Fruit fly (Drosophila melanogaster) whole organism, embryonic: ENCODE measurements around the gene CG15014.

Source experiments
- CG12659 ChIP-seq: fragments of 200-800 bp; sonication (Bioruptor generic); optimal IDR thresholded peaks from 3 replicates; lab custom pipeline; 2017; ENCODE audit warnings: mild to moderate bottlenecking, missing biosample characterization, missing genetic modification reagents, missing genetic modification characterization
- CG14667 ChIP-seq: fragments of 200-800 bp; sonication (Bioruptor generic); IDR thresholded peaks from 2 replicates; pipeline ENCODE4 v1.3.6; 2022; ENCODE audit warnings: missing biosample characterization, missing genetic modification characterization
- CG14710 ChIP-seq: fragments of 200-800 bp; sonication (Bioruptor generic); optimal IDR thresholded peaks from 3 replicates; lab custom pipeline; 2019; ENCODE audit warnings: missing biosample characterization, mild to moderate bottlenecking, missing genetic modification characterization, moderate library complexity
- CG15514 ChIP-seq: fragments of 200-800 bp; sonication (Bioruptor generic); optimal IDR thresholded peaks from 3 replicates; lab custom pipeline; 2017; ENCODE audit warnings: missing biosample characterization, missing genetic modification characterization, mild to moderate bottlenecking, moderate library complexity, missing genetic modification reagents
- CG17802 ChIP-seq: fragments of 200-800 bp; sonication (Bioruptor generic); optimal IDR thresholded peaks from 2 replicates; lab custom pipeline; 2018; ENCODE audit warnings: missing biosample characterization, mild to moderate bottlenecking, missing genetic modification characterization, moderate library complexity
- CG17912 ChIP-seq: fragments of 200-800 bp; sonication (Bioruptor generic); optimal IDR thresholded peaks from 2 replicates; lab custom pipeline; 2018; ENCODE audit warnings: missing biosample characterization, mild to moderate bottlenecking, missing genetic modification characterization
- CG18476 ChIP-seq: fragments of 200-800 bp; sonication (Bioruptor generic); optimal IDR thresholded peaks from 2 replicates; lab custom pipeline; 2016; ENCODE audit warnings: missing biosample characterization, mild to moderate bottlenecking, missing genetic modification characterization
- CG18599 ChIP-seq: fragments of 200-800 bp; sonication (Bioruptor generic); optimal IDR thresholded peaks from 3 replicates; lab custom pipeline; 2017; ENCODE audit warnings: missing biosample characterization, missing genetic modification characterization, mild to moderate bottlenecking, moderate library complexity, missing genetic modification reagents
- CG18764 ChIP-seq: fragments of 200-800 bp; sonication (Bioruptor generic); optimal IDR thresholded peaks from 3 replicates; lab custom pipeline; 2016; ENCODE audit warnings: missing biosample characterization, missing genetic modification characterization
- CG2120 ChIP-seq: fragments of 200-800 bp; sonication (Bioruptor generic); optimal IDR thresholded peaks from 3 replicates; lab custom pipeline; 2016; ENCODE audit warnings: missing biosample characterization, missing genetic modification characterization
- CG2875 ChIP-seq: fragments of 200-800 bp; sonication (Bioruptor generic); optimal IDR thresholded peaks from 2 replicates; lab custom pipeline; 2017; ENCODE audit warnings: missing biosample characterization, mild to moderate bottlenecking, missing genetic modification characterization, missing genetic modification reagents
- CG31365 ChIP-seq: fragments of 200-800 bp; sonication (Bioruptor generic); optimal IDR thresholded peaks from 2 replicates; lab custom pipeline; 2018; ENCODE audit warnings: missing biosample characterization, mild to moderate bottlenecking, missing genetic modification characterization
- CG3163 ChIP-seq: fragments of 200-800 bp; sonication (Bioruptor generic); optimal IDR thresholded peaks from 3 replicates; lab custom pipeline; 2016; ENCODE audit warnings: missing biosample characterization, missing genetic modification characterization
- CG4730 ChIP-seq: fragments of 200-800 bp; sonication (Bioruptor generic); IDR thresholded peaks from 2 replicates; pipeline ENCODE4 v1.3.6; 2022; ENCODE audit warnings: missing biosample characterization, missing genetic modification characterization
- CG6791 ChIP-seq: fragments of 200-800 bp; sonication (Bioruptor generic); IDR thresholded peaks from 3 replicates; pipeline ENCODE4 v1.3.6; 2022; ENCODE audit warnings: missing biosample characterization, missing genetic modification characterization; ENCODE audit not compliant: partially characterized antibody
- CG7987 ChIP-seq: fragments of 200-800 bp; sonication (Bioruptor generic); optimal IDR thresholded peaks from 2 replicates; lab custom pipeline; 2018; ENCODE audit warnings: missing biosample characterization, mild to moderate bottlenecking, missing genetic modification characterization, moderate library complexity
- CG8089 ChIP-seq: fragments of 200-800 bp; sonication (Bioruptor generic); optimal IDR thresholded peaks from 3 replicates; lab custom pipeline; 2016; ENCODE audit warnings: missing biosample characterization, missing genetic modification characterization
- CG9797 ChIP-seq: fragments of 200-800 bp; sonication (Bioruptor generic); optimal IDR thresholded peaks from 3 replicates; lab custom pipeline; 2018; ENCODE audit warnings: missing biosample characterization, mild to moderate bottlenecking, missing genetic modification characterization
- CTCF ChIP-seq: fragments of 200-800 bp; sonication (Bioruptor generic); optimal IDR thresholded peaks from 2 replicates; lab custom pipeline; 2017; ENCODE audit warnings: missing biosample characterization, mild to moderate bottlenecking, missing genetic modification characterization, moderate library complexity
- CoRest ChIP-seq: fragments of 200-800 bp; sonication (Bioruptor generic); optimal IDR thresholded peaks from 3 replicates; lab custom pipeline; 2018; ENCODE audit warnings: missing biosample characterization, mild to moderate bottlenecking, missing genetic modification characterization, moderate library complexity
- Fer2 ChIP-seq: fragments of 200-800 bp; sonication (Bioruptor generic); optimal IDR thresholded peaks from 2 replicates; lab custom pipeline; 2018; ENCODE audit warnings: missing biosample characterization, mild to moderate bottlenecking, missing genetic modification characterization, moderate library complexity
- Gsc ChIP-seq: fragments of 200-800 bp; sonication (Bioruptor generic); IDR thresholded peaks from 2 replicates; pipeline ENCODE4 v1.3.6; 2022; ENCODE audit warnings: missing biosample characterization, missing genetic modification characterization
- HLH54F ChIP-seq: fragments of 200-800 bp; sonication (Bioruptor generic); optimal IDR thresholded peaks from 3 replicates; lab custom pipeline; 2016; ENCODE audit warnings: missing biosample characterization, missing genetic modification characterization
- Hr3 ChIP-seq: fragments of 200-800 bp; sonication (Bioruptor generic); optimal IDR thresholded peaks from 3 replicates; lab custom pipeline; 2016; ENCODE audit warnings: missing biosample characterization, missing genetic modification characterization
- Med ChIP-seq: fragments of 200-800 bp; sonication (Bioruptor generic); peaks from one replicate; lab custom pipeline; 2016; ENCODE audit warnings: missing biosample characterization, missing genetic modification characterization, mild to moderate bottlenecking, inconsistent platforms, moderate library complexity
- Neu2 ChIP-seq: fragments of 200-800 bp; sonication (Bioruptor generic); optimal IDR thresholded peaks from 3 replicates; lab custom pipeline; 2016; ENCODE audit warnings: missing biosample characterization, missing genetic modification characterization, borderline replicate concordance
- PHDP ChIP-seq: fragments of 200-800 bp; sonication (Bioruptor generic); optimal IDR thresholded peaks from 3 replicates; lab custom pipeline; 2018; ENCODE audit warnings: missing biosample characterization, mild to moderate bottlenecking, missing genetic modification characterization, moderate library complexity
- Poxn ChIP-seq: fragments of 200-800 bp; sonication (Bioruptor generic); IDR thresholded peaks from 2 replicates; pipeline ENCODE4 v1.3.6; 2022; ENCODE audit warnings: missing biosample characterization, missing genetic modification characterization
- Sry-β ChIP-seq: fragments of 200-800 bp; sonication (Bioruptor generic); optimal IDR thresholded peaks from 2 replicates; lab custom pipeline; 2018; ENCODE audit warnings: missing biosample characterization, mild to moderate bottlenecking, missing genetic modification characterization, moderate library complexity
- ab ChIP-seq: fragments of 200-800 bp; sonication (Bioruptor generic); optimal IDR thresholded peaks from 2 replicates; lab custom pipeline; 2016; ENCODE audit warnings: missing biosample characterization, missing genetic modification characterization
- ara ChIP-seq: fragments of 200-800 bp; sonication (Bioruptor generic); IDR thresholded peaks from 2 replicates; pipeline ENCODE4 v1.3.6; 2022; ENCODE audit warnings: missing biosample characterization, missing genetic modification characterization
- bab2 ChIP-seq: fragments of 200-800 bp; sonication (Bioruptor generic); optimal IDR thresholded peaks from 2 replicates; lab custom pipeline; 2016; ENCODE audit warnings: missing biosample characterization, missing genetic modification characterization
- cad ChIP-seq: fragments of >200 bp; optimal IDR thresholded peaks from 2 replicates; lab custom pipeline; 2017; ENCODE audit warnings: missing biosample characterization, missing genetic modification characterization
- chif ChIP-seq, 2 experiments: fragments of 200-800 bp; sonication (Bioruptor generic); optimal IDR thresholded peaks; 3 replicates each; lab custom pipeline; 2016; ENCODE audit warnings: missing biosample characterization in 2 of 2, missing genetic modification characterization in 2 of 2
- cwo ChIP-seq: fragments of 200-800 bp; sonication (Bioruptor generic); optimal IDR thresholded peaks from 3 replicates; lab custom pipeline; 2017; ENCODE audit warnings: missing biosample characterization, missing genetic modification characterization, mild to moderate bottlenecking, moderate library complexity, missing genetic modification reagents
- danr ChIP-seq: fragments of 200-800 bp; sonication (Bioruptor generic); IDR thresholded peaks from 2 replicates; pipeline ENCODE4 v1.3.6; 2022; ENCODE audit warnings: missing biosample characterization, missing genetic modification characterization
- disco-r ChIP-seq: fragments of 200-800 bp; sonication (Bioruptor generic); optimal IDR thresholded peaks from 2 replicates; lab custom pipeline; 2016; ENCODE audit warnings: missing biosample characterization, missing genetic modification characterization
- dysf ChIP-seq: fragments of 200-800 bp; sonication (Bioruptor generic); IDR thresholded peaks from 3 replicates; pipeline ENCODE4 v1.3.6; 2022; ENCODE audit warnings: missing biosample characterization, missing genetic modification characterization
- emc ChIP-seq: fragments of 200-800 bp; sonication (Bioruptor generic); optimal IDR thresholded peaks from 2 replicates; lab custom pipeline; 2016; ENCODE audit warnings: missing biosample characterization, missing genetic modification characterization
- ftz-f1 ChIP-seq: fragments of 200-800 bp; sonication (Bioruptor generic); optimal IDR thresholded peaks from 2 replicates; lab custom pipeline; 2016; ENCODE audit warnings: missing biosample characterization, missing genetic modification characterization
- gcm2 ChIP-seq: fragments of 200-800 bp; sonication (Bioruptor generic); optimal IDR thresholded peaks from 2 replicates; lab custom pipeline; 2016; ENCODE audit warnings: missing biosample characterization, missing genetic modification characterization
- hkb ChIP-seq, 2 experiments: fragments of 200-800 bp in 1 of 2; fragments of >200 bp in 1 of 2; sonication (Bioruptor generic) in 1 of 2; IDR thresholded peaks in 1 of 2; optimal IDR thresholded peaks in 1 of 2; 2 replicates each; pipeline versions ENCODE4 v1.3.6 to Lab custom; 2017 to 2022; ENCODE audit warnings: missing biosample characterization in 1 of 2, missing genetic modification characterization in 1 of 2
- jumu ChIP-seq: fragments of 200-800 bp; sonication (Bioruptor generic); optimal IDR thresholded peaks from 3 replicates; lab custom pipeline; 2016; ENCODE audit warnings: missing biosample characterization, missing genetic modification characterization
- nerfin-1 ChIP-seq: fragments of 200-800 bp; sonication (Bioruptor generic); optimal IDR thresholded peaks from 3 replicates; lab custom pipeline; 2019; ENCODE audit warnings: missing biosample characterization, mild to moderate bottlenecking, missing genetic modification characterization, moderate library complexity
- nerfin-2 ChIP-seq: fragments of 200-800 bp; sonication (Bioruptor generic); IDR thresholded peaks from 2 replicates; pipeline ENCODE4 v1.3.6; 2022; ENCODE audit warnings: missing biosample characterization, missing genetic modification characterization; ENCODE audit not compliant: partially characterized antibody
- pzg ChIP-seq: fragments of 200-800 bp; sonication (Bioruptor generic); optimal IDR thresholded peaks from 3 replicates; lab custom pipeline; 2018; ENCODE audit warnings: missing biosample characterization, mild to moderate bottlenecking, missing genetic modification characterization, moderate library complexity
- sens-2 ChIP-seq: fragments of 200-800 bp; sonication (Bioruptor generic); IDR thresholded peaks from 2 replicates; pipeline ENCODE4 v1.3.6; 2022; ENCODE audit warnings: missing biosample characterization, missing genetic modification characterization
- so ChIP-seq: fragments of 200-800 bp; sonication (Bioruptor generic); IDR thresholded peaks from 3 replicates; pipeline ENCODE4 v1.3.6; 2022; ENCODE audit warnings: missing biosample characterization, missing genetic modification characterization
- sqz ChIP-seq: fragments of 200-800 bp; sonication (Bioruptor generic); optimal IDR thresholded peaks from 3 replicates; lab custom pipeline; 2018; ENCODE audit warnings: missing biosample characterization, mild to moderate bottlenecking, missing genetic modification characterization
- stc ChIP-seq: fragments of 200-800 bp; sonication (Bioruptor generic); IDR thresholded peaks from 2 replicates; pipeline ENCODE4 v1.3.6; 2022; ENCODE audit warnings: missing biosample characterization, missing genetic modification characterization
- usp ChIP-seq: fragments of >200 bp; optimal IDR thresholded peaks from 2 replicates; lab custom pipeline; 2017; ENCODE audit warnings: missing biosample characterization, missing genetic modification characterization
- zfh1 ChIP-seq: fragments of 200-800 bp; sonication (Bioruptor generic); IDR thresholded peaks from 3 replicates; pipeline ENCODE4 v1.3.6; 2022; ENCODE audit warnings: missing biosample characterization, missing genetic modification characterization

CG15014 gene

DNA sequence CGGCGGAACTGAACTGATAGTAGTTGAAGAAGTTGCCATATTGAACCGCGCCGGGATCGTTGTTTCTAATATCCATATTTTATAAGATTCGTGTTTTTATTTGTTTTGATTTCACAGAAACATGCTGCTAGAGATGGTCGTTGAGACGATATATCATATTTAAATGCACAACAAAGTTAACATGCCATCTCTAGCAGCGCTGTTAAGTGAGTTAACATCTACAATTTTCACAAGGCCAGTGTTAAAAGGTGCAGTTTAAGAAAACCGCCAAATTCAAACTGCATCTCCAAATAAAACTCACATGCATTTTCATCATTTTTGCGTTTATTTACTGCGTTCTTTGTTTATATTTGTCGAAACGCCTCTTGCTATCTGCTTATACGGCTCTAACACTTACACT lies 45.3 kb upstream of the CG15014 start, which contains the start of gene CG11342 (continued):
- TF ChIP-seq stc (GFP tag; lab: Robert Waterston, UW) (no peak), ara (no peak), nerfin-1 (tag; lab: Kevin White, UChicago) (no peak), CG4730 (GFP tag; lab: Robert Waterston, UW) (no peak), Poxn (GFP tag; lab: Robert Waterston, UW) (no peak), bab2 (no peak), CG2875 (GFP tag; lab: Kevin White, UChicago) (no peak), CG12659 (peak; percentile 15), so (GFP tag; lab: Robert Waterston, UW) (no peak), CTCF (no peak), pzg (GFP tag; lab: Kevin White, UChicago) (peak; percentile 42), Sry-β (GFP tag; lab: Kevin White, UChicago) (no peak), sqz (GFP tag; lab: Kevin White, UChicago) (no peak), usp (GFP tag; lab: Kevin White, UChicago) (no peak), CG15514 (GFP tag; lab: Kevin White, UChicago) (no peak), danr (no peak), CG9797 (GFP tag; lab: Kevin White, UChicago) (no peak), CG14667 (no peak), ab (GFP tag; lab: Kevin White, UChicago) (no peak), Med (GFP tag; lab: Kevin White, UChicago) (peak; percentile 86), zfh1 (no peak), nerfin-2 (GFP tag; lab: Robert Waterston, UW) (peak; percentile 34; the same call in 1 of the 2 replicates), Hr3 (GFP tag; lab: Kevin White, UChicago) (no peak), CG31365 (tag; lab: Kevin White, UChicago) (no peak), Gsc (GFP tag; lab: Robert Waterston, UW) (no peak), CG14710 (tag; lab: Kevin White, UChicago) (peak; percentile 17), PHDP (tag; lab: Kevin White, UChicago) (no peak), CoRest (no peak), emc (GFP tag; lab: Kevin White, UChicago) (no peak), CG6791 (GFP tag; lab: Robert Waterston, UW) (peak; percentile 78), CG7987 (GFP tag; lab: Kevin White, UChicago) (no peak), Neu2 (no peak), chif (GFP tag; optimal IDR thresholded peaks at IDR 0.05; lab: Kevin White, UChicago) (no peak), cad (GFP tag; lab: Kevin White, UChicago) (no peak), disco-r (GFP tag; lab: Kevin White, UChicago) (no peak), ftz-f1 (GFP tag; lab: Kevin White, UChicago) (no peak), CG3163 (GFP tag; lab: Kevin White, UChicago) (no peak), CG17912 (GFP tag; lab: Kevin White, UChicago) (no peak), CG18599 (GFP tag; lab: Kevin White, UChicago) (no peak), CG18476 (GFP tag; lab: Kevin White, UChicago) (no peak), CG17802 (tag; lab: Kevin White, UChicago) (no peak), HLH54F (GFP tag; lab: Kevin White, UChicago) (no peak), gcm2 (GFP tag; lab: Kevin White, UChicago) (no peak), jumu (no peak), CG2120 (GFP tag; lab: Kevin White, UChicago) (peak; percentile 38), Fer2 (tag; lab: Kevin White, UChicago) (no peak), sens-2 (no peak), CG18764 (GFP tag; lab: Kevin White, UChicago) (no peak), hkb (optimal IDR thresholded peaks at IDR 0.05; lab: Kevin White, UChicago) (no peak), hkb (GFP tag; IDR thresholded peaks at IDR 0.05; lab: Robert Waterston, UW) (no peak), CG8089 (no peak), dysf (GFP tag; lab: Robert Waterston, UW) (no peak), cwo (GFP tag; lab: Kevin White, UChicago) (no peak)
